Fruit fly (Drosophila melanogaster) whole organism, pupa: ENCODE results near the gene CG13012.

Source experiments
- CG32121 ChIP-seq: fragments of 200-800 bp; sonication (Bioruptor generic); IDR thresholded peaks from 2 replicates; pipeline ENCODE4 v1.3.6; 2022; ENCODE audit warnings: missing biosample characterization, missing genetic modification characterization
- CG34367 ChIP-seq: fragments of 200-800 bp; sonication (Bioruptor generic); optimal IDR thresholded peaks from 2 replicates; lab custom pipeline; 2018; ENCODE audit warnings: missing biosample characterization, mild to moderate bottlenecking, missing genetic modification characterization
- EcR ChIP-seq: fragments of 200-800 bp; sonication (Bioruptor generic); optimal IDR thresholded peaks from 3 replicates; lab custom pipeline; 2019; ENCODE audit warnings: missing biosample characterization, missing genetic modification characterization, mild to moderate bottlenecking, moderate library complexity, missing genetic modification reagents
- Pif1A ChIP-seq: fragments of 200-800 bp; sonication (Bioruptor generic); optimal IDR thresholded peaks from 3 replicates; lab custom pipeline; 2016; ENCODE audit warnings: missing biosample characterization, missing genetic modification characterization
- fd96Ca ChIP-seq: fragments of 200-800 bp; sonication (Bioruptor generic); IDR thresholded peaks from 3 replicates; pipeline ENCODE4 v1.3.6; 2022; ENCODE audit warnings: missing biosample characterization, missing genetic modification characterization
- gl ChIP-seq: fragments of 200-800 bp; sonication (Bioruptor generic); optimal IDR thresholded peaks from 2 replicates; lab custom pipeline; 2018; ENCODE audit warnings: missing biosample characterization, mild to moderate bottlenecking, missing genetic modification characterization
- rn ChIP-seq: fragments of 200-800 bp; sonication (Bioruptor generic); IDR thresholded peaks from 2 replicates; pipeline ENCODE4 v1.3.6; 2022; ENCODE audit warnings: missing biosample characterization, missing genetic modification characterization

DNA sequence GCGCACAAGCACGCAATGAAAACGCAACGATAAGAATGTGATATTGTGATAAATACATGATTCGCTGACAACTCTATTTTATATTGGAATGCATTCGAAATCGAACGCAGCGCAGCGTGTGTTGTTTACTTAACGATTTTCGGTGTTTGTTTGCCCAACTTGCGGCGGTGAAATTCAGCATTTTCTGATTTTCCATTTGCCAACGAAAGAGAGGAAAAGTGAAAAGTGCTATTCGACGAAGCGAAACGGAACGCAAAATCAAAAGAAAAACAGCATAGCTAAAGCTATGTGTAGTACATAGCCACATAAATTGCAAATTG lies 35.5 kb downstream of the CG13012 start:
- TF ChIP-seq gl (tag; lab: Kevin White, UChicago): no peak
- TF ChIP-seq CG32121: no peak
- no peak for TF ChIP-seq fd96Ca (GFP tag; lab: Robert Waterston, UW)
- no peak for TF ChIP-seq CG34367 (tag; lab: Kevin White, UChicago)
- no peak for TF ChIP-seq rn (GFP tag; lab: Robert Waterston, UW)
- no peak for TF ChIP-seq EcR (GFP tag; lab: Kevin White, UChicago)
- TF ChIP-seq Pif1A (GFP tag; lab: Kevin White, UChicago): no peak
